Worm (Caenorhabditis elegans) whole organism, L2 larva: ENCODE data around the gene C02E7.6.

Experiments used
- ama-1 ChIP-seq: fragments of 150-350 bp; optimal IDR thresholded peaks from 2 replicates; lab custom pipeline; 2018; ENCODE audit warnings: inconsistent platforms
- elt-1 ChIP-seq: fragments of 150-350 bp; optimal IDR thresholded peaks from 2 replicates; lab custom pipeline; 2014; ENCODE audit warnings: missing biosample characterization, missing genetic modification characterization
- lin-13 ChIP-seq: fragments of 150-350 bp; optimal IDR thresholded peaks from 2 replicates; lab custom pipeline; 2014; ENCODE audit warnings: missing biosample characterization, missing genetic modification reagents, missing genetic modification characterization
- lsy-2 ChIP-seq, 2 experiments: fragments of 150-350 bp in 1 of 2; sonication (generic microtip) in 1 of 2; optimal IDR thresholded peaks; 2 replicates each; lab custom pipeline; 2014 to 2017; ENCODE audit warnings: missing biosample characterization in 2 of 2, missing genetic modification characterization in 2 of 2

ce11 chrV:4960686-4961085, 41.7 kb downstream of the C02E7.6 start:
- TF ChIP-seq lin-13 (GFP tag; lab: Kevin White, UChicago) = no peak
- TF ChIP-seq elt-1 = no peak
- TF ChIP-seq ama-1 = no peak
- no peak for TF ChIP-seq lsy-2 (tag; optimal IDR thresholded peaks at IDR 0.05; lab: Kevin White, UChicago)
